Fruit fly (Drosophila melanogaster): ENCODE results near the gene CG4619.

CG4619 gene

DNA sequence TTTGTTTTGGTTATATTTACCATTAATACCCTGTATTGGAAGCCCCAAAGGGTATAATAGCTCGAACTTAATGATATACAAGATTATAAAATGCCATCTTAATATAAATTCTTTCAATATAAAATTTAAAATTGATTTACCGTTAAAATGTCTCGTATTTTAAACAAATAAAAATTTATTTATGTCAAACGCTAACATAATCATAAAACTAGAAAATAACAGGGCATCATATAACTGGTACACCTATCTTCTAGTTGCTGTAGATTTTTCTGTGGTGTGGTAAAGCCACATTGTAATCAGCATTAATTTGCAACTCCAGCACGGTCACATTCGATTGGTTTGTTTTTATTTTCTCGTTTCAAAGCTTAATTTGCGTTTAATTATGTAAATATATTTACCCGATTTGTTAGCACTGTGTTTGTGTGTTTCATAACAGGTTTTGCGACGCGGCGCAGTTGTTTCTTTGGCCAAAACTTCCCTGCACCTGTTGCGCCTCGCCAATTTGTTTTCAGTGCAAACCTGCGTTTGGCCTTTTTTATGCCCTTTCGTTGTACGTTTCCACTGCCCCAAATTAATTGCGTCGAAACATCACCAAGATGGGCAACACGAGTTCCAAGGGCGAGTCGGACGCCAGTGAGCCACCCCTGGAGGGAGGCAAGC, 18.5 kb downstream of the CG4619 start, which contains the start of the genes CG4658 and CG5846:
CG4658 (plus strand) TSS at position 140 of the 660 bp plus-strand sequence.
CG5846 (minus strand) TSS at position 245 of the 660 bp plus-strand sequence.
- TF ChIP-seq CG13204 (GFP tag; optimal IDR thresholded peaks at IDR 0.05): no peak
- peak; percentile 87 for TF ChIP-seq Snoo (tag; optimal IDR thresholded peaks at IDR 0.05)
- TF ChIP-seq CG8301 (tag; optimal IDR thresholded peaks at IDR 0.05): peak; percentile 90
- no peak for TF ChIP-seq fd96Ca (GFP tag; IDR thresholded peaks at IDR 0.05)
- TF ChIP-seq CG12605 (GFP tag; IDR thresholded peaks at IDR 0.05): peak; percentile 91
- peak; percentile 95 for TF ChIP-seq CG17806 (tag; optimal IDR thresholded peaks at IDR 0.05)
- no peak for TF ChIP-seq Pif1B (GFP tag; optimal IDR thresholded peaks at IDR 0.05)
- peak; percentile 94 for TF ChIP-seq CG4496 (GFP tag; IDR thresholded peaks at IDR 0.05)
- TF ChIP-seq EcR (GFP tag; optimal IDR thresholded peaks at IDR 0.05): peak; percentile 32
- peak; percentile 89 for TF ChIP-seq Ets98B (GFP tag; IDR thresholded peaks at IDR 0.05)
- TF ChIP-seq rn (GFP tag; IDR thresholded peaks at IDR 0.05): peak; percentile 91
- TF ChIP-seq CG8159 (tag; optimal IDR thresholded peaks at IDR 0.05): peak; percentile 95
- peak; percentile 94 for TF ChIP-seq CG9948 (tag; optimal IDR thresholded peaks at IDR 0.05)
- peak; percentile 89 for TF ChIP-seq CG34367 (tag; optimal IDR thresholded peaks at IDR 0.05)
- peak; percentile 90 for TF ChIP-seq CG15710 (tag; optimal IDR thresholded peaks at IDR 0.05)
- TF ChIP-seq Pif1A (GFP tag; optimal IDR thresholded peaks at IDR 0.05): no peak
- TF ChIP-seq CG10348 (GFP tag; IDR thresholded peaks at IDR 0.05): 0 out of 2 replicates have a peak, but pooled peaks have one; percentile 35
- peak; percentile 94 for TF ChIP-seq CG32121 (GFP tag; IDR thresholded peaks at IDR 0.05)
- no peak for TF ChIP-seq CG14655 (GFP tag; optimal IDR thresholded peaks at IDR 0.05)
- no peak for TF ChIP-seq D1 (tag; optimal IDR thresholded peaks at IDR 0.05)
- TF ChIP-seq gl (tag; optimal IDR thresholded peaks at IDR 0.05): peak; percentile 63

DNA sequence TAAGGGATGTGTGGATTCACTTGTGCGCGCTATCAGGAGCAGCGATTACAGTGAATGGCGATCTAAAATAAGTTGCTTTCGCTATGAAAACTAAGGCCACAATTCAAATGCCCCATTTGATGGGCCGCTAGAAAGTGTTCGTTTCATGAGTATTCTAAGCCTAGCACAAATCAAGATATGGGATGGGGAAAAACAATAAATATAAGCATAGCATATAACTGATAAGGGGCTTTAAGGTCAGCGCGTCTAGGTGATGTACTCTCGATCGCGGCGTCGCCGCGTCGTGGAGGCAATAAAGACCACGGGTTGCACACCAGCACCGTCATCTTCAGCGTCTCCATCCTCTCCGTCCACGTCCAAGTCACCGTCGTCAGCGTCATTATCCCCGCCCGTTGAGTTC, 22.1 kb downstream of the CG4619 start:
- TF ChIP-seq CG8301 (tag; optimal IDR thresholded peaks at IDR 0.05) (no peak), gl (tag; optimal IDR thresholded peaks at IDR 0.05) (no peak), EcR (GFP tag; optimal IDR thresholded peaks at IDR 0.05) (peak; percentile 47), CG4496 (GFP tag; IDR thresholded peaks at IDR 0.05) (no peak)

DNA sequence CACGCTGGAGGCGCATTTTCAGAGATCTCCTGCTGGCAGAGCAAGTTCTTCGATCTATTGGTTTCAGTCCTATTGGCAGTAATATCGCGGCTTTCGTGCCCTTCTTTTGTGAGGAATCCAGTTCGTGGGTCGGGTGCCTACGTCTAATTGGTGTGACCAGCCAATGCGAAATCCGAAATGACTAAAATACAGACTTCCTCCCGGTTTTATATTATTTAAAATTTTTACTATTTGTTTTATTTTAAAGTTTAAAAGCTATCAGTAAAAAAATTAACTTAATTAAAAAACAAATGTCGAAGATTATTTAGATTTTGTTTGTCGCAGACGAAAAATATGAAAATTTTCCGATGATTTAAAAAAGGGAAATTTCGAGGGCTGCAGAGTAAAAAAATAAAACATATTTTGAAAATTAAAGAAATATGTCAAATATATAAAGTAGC, 25.0 kb downstream of the CG4619 start, which contains the start of gene CG5850:
CG5850 (minus strand) TSS at position 347 of the 440 bp plus-strand sequence.
- TF ChIP-seq CG8159 (tag; optimal IDR thresholded peaks at IDR 0.05) (peak; percentile 7), CG17806 (tag; optimal IDR thresholded peaks at IDR 0.05) (peak; percentile 0), CG10348 (GFP tag; IDR thresholded peaks at IDR 0.05) (no peak)

DNA sequence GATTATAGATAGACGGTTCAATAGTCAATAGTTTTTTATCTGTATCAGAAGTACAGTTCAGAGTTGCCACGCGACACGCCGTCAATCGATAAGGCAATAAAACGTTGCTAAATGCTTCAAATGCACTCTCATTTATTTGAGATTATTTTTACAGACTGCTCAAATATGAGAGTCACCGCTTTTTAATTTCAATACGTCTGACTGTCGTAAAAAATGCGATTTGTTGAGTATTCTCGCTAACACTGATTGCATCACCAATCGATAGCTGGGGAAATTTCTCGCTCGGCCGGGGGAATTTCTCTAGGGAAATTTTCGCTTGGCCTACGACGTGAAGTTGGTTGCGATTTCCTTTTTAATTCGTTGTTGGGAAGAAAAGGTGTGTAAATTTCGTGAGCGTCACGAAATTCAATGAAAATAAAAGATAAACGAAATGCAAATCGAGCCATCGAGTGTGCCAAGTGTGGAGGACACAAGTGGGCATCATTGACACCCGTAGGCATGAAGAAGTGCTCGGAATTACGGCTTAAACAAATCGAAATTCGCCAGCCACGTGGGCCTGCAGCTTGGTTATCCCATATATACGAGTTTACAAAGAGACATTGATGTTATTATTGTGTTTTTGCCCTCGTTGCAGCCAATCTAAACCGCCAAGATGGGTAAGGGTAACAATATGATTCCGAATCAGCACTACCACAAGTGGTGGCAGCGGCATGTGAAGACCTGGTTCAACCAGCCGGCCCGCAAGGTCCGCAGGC, 28.5 kb downstream of the CG4619 start, which contains the start of the genes Dref and RpL13:
Dref (minus strand) TSS at position 247 of the 755 bp plus-strand sequence.
RpL13 (plus strand) TSS at position 331 of the 755 bp plus-strand sequence.
- TF ChIP-seq CG13204 (GFP tag; optimal IDR thresholded peaks at IDR 0.05) (no peak), CG12605 (GFP tag; IDR thresholded peaks at IDR 0.05) (peak; percentile 77), CG8159 (tag; optimal IDR thresholded peaks at IDR 0.05) (peak; percentile 60), CG14655 (GFP tag; optimal IDR thresholded peaks at IDR 0.05) (no peak), rn (GFP tag; IDR thresholded peaks at IDR 0.05) (no peak), CG17806 (tag; optimal IDR thresholded peaks at IDR 0.05) (peak; percentile 38), fd96Ca (GFP tag; IDR thresholded peaks at IDR 0.05) (peak; percentile 57), Snoo (tag; optimal IDR thresholded peaks at IDR 0.05) (peak; percentile 89), CG8301 (tag; optimal IDR thresholded peaks at IDR 0.05) (peak; percentile 51), Ets98B (GFP tag; IDR thresholded peaks at IDR 0.05) (peak; percentile 49), Pif1B (GFP tag; optimal IDR thresholded peaks at IDR 0.05) (no peak), CG4496 (GFP tag; IDR thresholded peaks at IDR 0.05) (peak; percentile 86), CG34367 (tag; optimal IDR thresholded peaks at IDR 0.05) (peak; percentile 76), EcR (GFP tag; optimal IDR thresholded peaks at IDR 0.05) (peak; percentile 11), CG9948 (tag; optimal IDR thresholded peaks at IDR 0.05) (peak; percentile 24), CG15710 (tag; optimal IDR thresholded peaks at IDR 0.05) (peak; percentile 74), CG10348 (GFP tag; IDR thresholded peaks at IDR 0.05) (no peak), CG32121 (GFP tag; IDR thresholded peaks at IDR 0.05) (peak; percentile 35; the same call in 1 of the 2 replicates), D1 (tag; optimal IDR thresholded peaks at IDR 0.05) (no peak), Pif1A (GFP tag; optimal IDR thresholded peaks at IDR 0.05) (no peak), gl (tag; optimal IDR thresholded peaks at IDR 0.05) (peak; percentile 78)

DNA sequence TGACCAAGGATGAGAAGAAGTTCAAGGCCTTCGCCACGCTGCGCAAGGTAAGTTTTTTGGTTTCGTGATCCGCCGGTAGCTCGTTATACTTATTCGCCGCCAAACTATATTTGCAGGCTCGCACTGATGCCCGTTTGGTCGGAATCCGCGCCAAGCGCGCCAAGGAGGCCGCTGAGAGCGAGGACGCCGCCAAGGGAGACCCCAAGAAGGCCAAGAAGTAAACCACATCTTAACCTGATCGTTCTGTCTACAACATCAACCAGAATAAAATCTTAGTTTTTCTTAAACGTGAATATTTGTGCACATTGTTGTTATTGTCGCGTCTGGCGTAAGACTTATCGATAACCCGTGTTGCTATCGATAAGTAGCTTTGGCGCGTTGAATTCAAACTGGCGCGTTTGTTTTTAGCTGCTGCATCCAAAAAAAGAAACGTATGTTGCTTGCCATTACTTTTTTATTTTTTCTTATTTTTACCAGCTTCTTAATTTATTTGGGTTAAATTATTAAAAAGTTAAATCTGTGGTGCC, 29.6 kb downstream of the CG4619 start:
- TF ChIP-seq fd96Ca (GFP tag; IDR thresholded peaks at IDR 0.05): no peak
- no peak for TF ChIP-seq rn (GFP tag; IDR thresholded peaks at IDR 0.05)
- TF ChIP-seq CG12605 (GFP tag; IDR thresholded peaks at IDR 0.05): no peak
- no peak for TF ChIP-seq Pif1B (GFP tag; optimal IDR thresholded peaks at IDR 0.05)
- no peak for TF ChIP-seq CG4496 (GFP tag; IDR thresholded peaks at IDR 0.05)
- no peak for TF ChIP-seq CG10348 (GFP tag; IDR thresholded peaks at IDR 0.05)
- no peak for TF ChIP-seq Ets98B (GFP tag; IDR thresholded peaks at IDR 0.05)
- no peak for TF ChIP-seq CG15710 (tag; optimal IDR thresholded peaks at IDR 0.05)
- no peak for TF ChIP-seq EcR (GFP tag; optimal IDR thresholded peaks at IDR 0.05)
- TF ChIP-seq Pif1A (GFP tag; optimal IDR thresholded peaks at IDR 0.05): no peak
- no peak for TF ChIP-seq CG32121 (GFP tag; IDR thresholded peaks at IDR 0.05)
- TF ChIP-seq CG14655 (GFP tag; optimal IDR thresholded peaks at IDR 0.05): no peak
- no peak for TF ChIP-seq CG8159 (tag; optimal IDR thresholded peaks at IDR 0.05)
- no peak for TF ChIP-seq D1 (tag; optimal IDR thresholded peaks at IDR 0.05)
- no peak for TF ChIP-seq CG17806 (tag; optimal IDR thresholded peaks at IDR 0.05)
- TF ChIP-seq CG9948 (tag; optimal IDR thresholded peaks at IDR 0.05): no peak

All from whole organism, pupa.